Fruit fly (Drosophila melanogaster): Measurements from ENCODE around the gene Mec2.
A peak's percentile ranks its signal among the peaks of the same experiment; 100 is the strongest.

- TF ChIP-seq cnc (optimal IDR thresholded peaks at IDR 0.05) = no peak
- TF ChIP-seq Hr96 (GFP tag; optimal IDR thresholded peaks at IDR 0.05) = no peak
- no peak for TF ChIP-seq CG7045 (GFP tag; optimal IDR thresholded peaks at IDR 0.05)
- peak; percentile 6 for TF ChIP-seq CG11617 (GFP tag; optimal IDR thresholded peaks at IDR 0.05)
- TF ChIP-seq bab1 (GFP tag; optimal IDR thresholded peaks at IDR 0.05) = peak; percentile 5
These were observed 41.3 kb upstream of the Mec2 start for dm6 chrX:19146421-19146952.
